Worm (Caenorhabditis elegans) whole organism, L2 larva: ENCODE measurements around the gene molo-1.

Experiments
- C34F6.9 ChIP-seq: fragments of 150-350 bp; optimal IDR thresholded peaks from 2 replicates; lab custom pipeline; 2014; ENCODE audit warnings: missing biosample characterization, missing genetic modification characterization
- F13H6.1 ChIP-seq: sonication (generic microtip); optimal IDR thresholded peaks from 2 replicates; lab custom pipeline; 2016; ENCODE audit warnings: missing genetic modification characterization, missing compliant biosample characterization
- ceh-82 ChIP-seq: fragments of 150-350 bp; optimal IDR thresholded peaks from 2 replicates; lab custom pipeline; 2014; ENCODE audit warnings: missing biosample characterization, missing genetic modification characterization
- lin-11 ChIP-seq: fragments of 150-350 bp; sonication (generic microtip); optimal IDR thresholded peaks from 2 replicates; lab custom pipeline; 2014; ENCODE audit warnings: missing biosample characterization, missing genetic modification characterization, inconsistent platforms, mixed read lengths
- mdl-1 ChIP-seq, 2 experiments: fragments of 150-350 bp in 1 of 2; sonication (generic microtip) in 1 of 2; optimal IDR thresholded peaks; 2 replicates each; lab custom pipeline; 2017; ENCODE audit warnings: missing biosample characterization in 2 of 2, missing genetic modification characterization in 2 of 2
- nhr-11 ChIP-seq: fragments of 150-350 bp; optimal IDR thresholded peaks from 2 replicates; lab custom pipeline; 2014; ENCODE audit warnings: missing biosample characterization, missing genetic modification characterization
- nhr-6 ChIP-seq: fragments of 150-350 bp; optimal IDR thresholded peaks from 2 replicates; lab custom pipeline; 2014; ENCODE audit warnings: missing biosample characterization, missing genetic modification characterization
- nhr-77 ChIP-seq: fragments of 150-350 bp; optimal IDR thresholded peaks from 2 replicates; lab custom pipeline; 2014; ENCODE audit warnings: missing biosample characterization, missing genetic modification characterization
- peb-1 ChIP-seq: fragments of 150-350 bp; optimal IDR thresholded peaks from 2 replicates; lab custom pipeline; 2014; ENCODE audit warnings: missing biosample characterization, missing genetic modification characterization
- skn-1 ChIP-seq: sonication (generic microtip); optimal IDR thresholded peaks from 2 replicates; lab custom pipeline; 2017; ENCODE audit warnings: missing biosample characterization, missing genetic modification characterization
- ztf-11 ChIP-seq: sonication (generic microtip); optimal IDR thresholded peaks from 2 replicates; lab custom pipeline; 2017; ENCODE audit warnings: missing biosample characterization, missing genetic modification characterization
- ztf-4 ChIP-seq: fragments of 150-350 bp; optimal IDR thresholded peaks from 2 replicates; lab custom pipeline; 2014; ENCODE audit warnings: missing biosample characterization, missing genetic modification characterization

- TF ChIP-seq mdl-1 (tag; optimal IDR thresholded peaks at IDR 0.05; lab: Kevin White, UChicago) (no peak), ceh-82 (tag; lab: Kevin White, UChicago) (no peak), lin-11 (tag; lab: Kevin White, UChicago) (no peak), ztf-11 (tag; lab: Kevin White, UChicago) (no peak), F13H6.1 (tag; lab: Kevin White, UChicago) (no peak), ztf-4 (tag; lab: Kevin White, UChicago) (no peak), nhr-11 (tag; lab: Kevin White, UChicago) (no peak), C34F6.9 (tag; lab: Kevin White, UChicago) (no peak), skn-1 (tag; lab: Kevin White, UChicago) (no peak), nhr-77 (tag; lab: Kevin White, UChicago) (no peak), nhr-6 (tag; lab: Kevin White, UChicago) (no peak), peb-1 (no peak)
These were observed 16.5 kb upstream of the molo-1 start, which contains the start of gene rpc-2 for ce11 chrIII:5557246-5557819.
